Fruit fly (Drosophila melanogaster): ENCODE results near the gene MED6.
A peak's percentile ranks its signal among the peaks of the same experiment; 100 is the strongest.

MED6 gene

DNA sequence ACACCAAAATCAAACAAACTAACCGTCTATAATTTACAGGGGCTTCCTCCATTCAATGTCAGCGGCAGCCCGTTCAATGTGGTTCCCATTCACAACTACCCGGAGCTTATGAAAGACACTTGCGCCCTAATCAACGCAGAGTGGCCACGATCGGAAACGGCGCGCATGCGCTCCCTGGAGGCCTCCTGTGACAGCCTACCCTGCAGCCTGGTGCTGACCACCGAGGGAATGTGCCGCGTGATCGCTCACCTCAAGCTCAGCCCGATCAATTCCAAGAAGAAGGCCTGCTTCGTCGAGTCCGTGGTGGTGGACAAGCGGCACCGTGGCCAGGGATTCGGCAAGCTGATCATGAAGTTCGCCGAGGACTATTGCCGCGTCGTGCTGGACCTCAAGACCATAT is at the start of gene MED6:
Gene MED6 (minus strand): TSS at position 101 of the 400 bp plus-strand sequence.
- TF ChIP-seq CG8478 (optimal IDR thresholded peaks at IDR 0.05) (no peak), CTCF (optimal IDR thresholded peaks at IDR 0.05) (no peak)

DNA sequence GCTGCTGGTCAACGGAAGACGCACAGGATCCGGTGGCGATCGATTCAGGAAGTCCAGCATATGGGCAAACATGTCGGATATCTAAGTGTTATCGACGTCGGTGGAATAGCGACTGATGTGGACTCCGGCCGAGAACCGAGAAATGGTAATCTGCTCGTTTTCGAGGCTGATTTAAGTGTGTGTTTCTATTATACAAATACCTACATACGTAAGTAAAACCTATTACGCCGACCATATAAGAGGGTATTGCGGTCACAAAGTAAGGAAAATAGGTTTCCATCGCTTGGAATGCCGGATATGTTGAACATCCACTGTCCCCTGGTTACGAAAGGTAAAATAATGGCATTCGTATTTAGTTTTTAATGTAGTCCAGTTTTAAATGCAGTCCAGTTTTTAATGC is 49.5 kb upstream of the MED6 start, which contains the start of gene CG9459:
Gene CG9459 (minus strand): TSS at position 101 of the 400 bp plus-strand sequence.
- no peak for TF ChIP-seq CTCF (optimal IDR thresholded peaks at IDR 0.05)
- no peak for TF ChIP-seq CG8478 (optimal IDR thresholded peaks at IDR 0.05)

DNA sequence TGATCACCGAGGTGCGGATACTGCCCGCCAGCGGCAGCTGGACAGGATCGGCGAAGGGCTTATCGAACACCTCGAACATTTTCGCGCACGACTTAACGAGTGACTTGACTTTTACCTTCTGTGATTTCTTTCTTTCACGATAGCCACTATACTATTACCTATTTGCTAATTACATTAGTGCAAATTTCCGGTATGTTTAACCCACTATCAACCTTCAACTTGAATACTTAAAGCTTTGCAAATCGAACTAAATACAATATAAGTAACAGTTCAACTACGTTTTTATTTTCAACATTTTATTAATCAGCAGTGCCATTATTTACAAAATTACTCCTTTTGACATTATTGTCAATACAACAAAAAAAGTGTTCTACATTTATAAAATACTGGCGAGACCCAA is 48.1 kb upstream of the MED6 start, which contains the start of gene CG16904:
Gene CG16904 (minus strand): TSS at position 101 of the 400 bp plus-strand sequence.
- no peak for TF ChIP-seq CG8478 (optimal IDR thresholded peaks at IDR 0.05)
- no peak for TF ChIP-seq CTCF (optimal IDR thresholded peaks at IDR 0.05)

DNA sequence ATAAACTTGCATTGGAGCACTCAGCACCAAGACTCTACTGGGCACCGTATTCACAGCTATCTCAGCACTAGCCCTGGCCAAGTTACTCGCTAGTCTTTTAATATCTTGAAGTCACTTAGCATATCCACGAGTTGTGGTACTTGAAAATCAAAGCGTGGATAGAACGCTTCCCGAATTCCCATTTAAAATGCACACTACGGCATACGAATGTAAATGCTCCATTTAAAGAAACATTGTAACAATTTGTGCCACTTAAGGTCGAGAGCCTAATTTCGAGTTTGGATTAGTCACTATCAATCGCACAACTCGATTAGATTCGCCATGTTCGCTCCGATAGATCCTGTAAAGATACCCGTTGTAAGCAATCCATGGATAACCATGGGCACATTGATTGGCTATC is 45.1 kb upstream of the MED6 start, which contains the start of gene eloF:
Gene eloF (plus strand): TSS at position 301 of the 400 bp plus-strand sequence.
- TF ChIP-seq CTCF (optimal IDR thresholded peaks at IDR 0.05) = no peak
- no peak for TF ChIP-seq CG8478 (optimal IDR thresholded peaks at IDR 0.05)

DNA sequence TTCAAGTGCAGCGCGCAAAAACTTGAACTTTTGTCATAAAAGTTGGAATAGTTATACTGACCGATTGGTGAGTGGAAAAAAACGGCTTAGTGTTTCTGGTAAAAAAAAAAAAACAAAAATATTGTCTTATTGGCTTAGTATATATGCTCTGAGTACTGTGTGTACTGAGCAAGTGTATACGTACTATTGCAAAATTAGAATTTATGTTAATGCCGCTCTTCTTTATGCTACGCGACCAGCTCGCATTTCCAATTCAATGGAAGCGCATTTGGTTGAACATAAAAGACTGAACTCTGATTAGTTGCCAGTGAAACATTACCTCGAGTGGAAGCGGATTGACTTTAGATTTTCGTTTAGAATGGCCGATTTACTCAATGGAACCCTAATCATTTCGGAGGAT is 43.7 kb upstream of the MED6 start, which contains the start of gene CG8534:
Gene CG8534 (plus strand): TSS at position 301 of the 400 bp plus-strand sequence.
- no peak for TF ChIP-seq CG8478 (optimal IDR thresholded peaks at IDR 0.05)
- TF ChIP-seq CTCF (optimal IDR thresholded peaks at IDR 0.05) = no peak

DNA sequence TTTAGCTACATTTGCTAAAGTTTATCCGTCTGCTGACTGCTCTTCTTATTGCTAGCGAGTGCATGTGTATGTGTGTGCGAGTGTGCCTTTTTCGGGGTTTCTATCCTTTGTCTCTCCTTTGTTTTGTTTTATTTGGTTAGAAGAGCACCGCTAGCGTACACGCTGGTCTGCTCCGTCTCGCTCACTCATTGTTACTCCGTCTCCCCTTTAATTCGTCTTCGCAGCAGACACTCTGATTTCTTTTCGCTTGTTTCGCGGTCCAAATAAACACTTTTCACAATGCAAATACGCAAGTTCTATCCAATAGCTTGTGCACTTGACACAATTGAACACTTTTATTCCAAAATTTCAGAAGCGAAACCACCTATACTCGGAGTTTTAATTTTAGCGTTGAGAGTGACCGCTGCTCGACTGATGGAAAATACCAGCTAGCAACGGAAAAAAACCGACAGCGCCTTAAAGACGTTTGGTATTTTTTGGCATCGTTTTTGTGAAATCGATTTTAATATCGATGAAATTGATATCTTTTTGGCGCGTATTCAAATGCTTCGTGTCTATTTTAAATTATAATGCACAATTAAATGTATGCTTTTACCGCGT is 40.3 kb upstream of the MED6 start, which contains the start of gene FBXO11:
Gene FBXO11 (minus strand): TSS at position 423 of the 600 bp plus-strand sequence.
- TF ChIP-seq CG8478 (optimal IDR thresholded peaks at IDR 0.05) (no peak), CTCF (optimal IDR thresholded peaks at IDR 0.05) (no peak)

DNA sequence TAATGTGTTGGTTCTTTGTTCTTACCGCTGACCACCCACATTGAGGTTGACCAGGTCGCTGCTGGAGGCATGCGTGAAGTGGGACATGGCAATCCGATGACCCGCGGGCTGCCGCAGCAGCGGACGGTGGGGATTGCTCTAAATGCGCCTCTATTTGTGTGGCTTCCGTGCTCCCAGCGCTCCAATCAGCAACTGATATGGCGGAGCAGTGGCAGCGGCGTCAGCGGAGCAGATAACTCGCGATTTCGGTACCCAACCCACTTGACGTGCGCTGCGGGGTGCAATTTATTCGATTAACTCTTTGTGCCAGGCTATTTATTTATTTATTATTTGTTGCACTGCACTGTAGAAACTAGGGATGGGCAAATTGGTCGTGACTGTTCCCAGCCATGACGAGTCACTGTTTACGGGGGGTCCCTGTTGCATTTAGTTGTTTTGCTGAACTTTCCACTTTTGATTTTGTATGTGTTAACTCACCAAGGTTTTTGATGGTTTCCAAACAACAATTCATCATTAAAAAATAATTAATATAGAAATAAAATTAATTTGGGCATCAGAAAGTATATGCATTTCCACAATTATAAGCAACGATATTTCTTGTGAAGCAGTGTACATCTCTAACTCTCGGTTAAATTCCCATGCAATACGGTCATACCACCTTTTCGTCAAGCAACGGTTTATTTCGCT is 32.0 kb upstream of the MED6 start, which contains the start of the genes CG9467 and CG8526:
Gene CG9467 (minus strand): TSS at position 383 of the 687 bp plus-strand sequence.
Gene CG8526 (plus strand): TSS at position 637 of the 687 bp plus-strand sequence.
- no peak for TF ChIP-seq CTCF (optimal IDR thresholded peaks at IDR 0.05)
- TF ChIP-seq CG8478 (optimal IDR thresholded peaks at IDR 0.05) = no peak

DNA sequence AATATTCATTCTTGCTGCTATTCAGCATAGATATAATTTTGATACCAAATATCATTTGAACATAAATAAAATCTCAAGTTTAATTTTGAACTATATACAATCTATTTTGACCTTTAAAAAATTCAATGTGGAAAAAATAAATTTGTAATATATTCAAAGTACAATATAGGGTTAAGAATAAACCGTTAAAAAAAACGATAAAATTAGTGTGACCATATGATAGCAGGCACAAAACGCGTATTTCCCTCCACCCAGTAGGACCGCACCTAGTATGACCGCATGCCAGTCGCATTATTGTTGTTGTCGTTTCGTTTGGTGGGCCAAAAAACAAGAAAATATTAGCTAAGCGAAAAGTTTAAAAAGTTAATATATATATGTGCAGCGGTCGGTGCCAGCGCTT is 24.2 kb upstream of the MED6 start, which contains the start of gene CG8516:
Gene CG8516 (plus strand): TSS at position 278 of the 400 bp plus-strand sequence.
- TF ChIP-seq CG8478 (optimal IDR thresholded peaks at IDR 0.05) (no peak), CTCF (optimal IDR thresholded peaks at IDR 0.05) (no peak)

DNA sequence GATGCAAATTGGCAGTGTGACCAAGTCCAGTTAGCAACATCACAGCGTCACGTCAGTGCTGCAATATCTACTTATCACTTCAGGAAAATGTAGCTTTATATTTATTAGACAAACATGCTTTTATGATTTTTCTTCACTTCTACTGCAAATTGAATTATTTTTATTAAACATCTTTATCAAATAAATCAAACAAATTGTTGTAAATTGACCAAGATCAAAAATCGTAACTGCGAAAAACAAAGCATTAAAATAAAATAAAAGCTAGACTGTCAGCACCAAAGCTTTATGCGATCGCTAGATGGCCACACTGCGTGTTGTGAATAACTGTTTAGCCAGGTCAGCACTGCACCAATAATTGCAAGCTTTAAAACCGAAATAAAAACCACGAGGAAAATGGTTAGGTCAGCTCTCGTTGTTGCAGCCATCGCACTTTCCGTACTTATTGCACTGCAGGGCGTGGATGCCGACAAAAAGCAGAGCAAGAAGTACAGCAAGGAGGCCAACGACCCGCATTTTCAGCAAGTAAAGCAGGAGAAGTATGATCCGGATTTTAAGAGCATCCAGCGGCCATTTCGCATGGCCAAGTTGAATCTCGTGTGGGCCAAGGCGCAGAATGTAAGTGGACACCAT is 22.5 kb upstream of the MED6 start, which contains the start of the genes CG12945 and CG8507:
Gene CG12945 (minus strand): TSS at position 45 of the 630 bp plus-strand sequence.
Gene CG8507 (plus strand): TSS at position 307 of the 630 bp plus-strand sequence.
- no peak for TF ChIP-seq CTCF (optimal IDR thresholded peaks at IDR 0.05)
- no peak for TF ChIP-seq CG8478 (optimal IDR thresholded peaks at IDR 0.05)

DNA sequence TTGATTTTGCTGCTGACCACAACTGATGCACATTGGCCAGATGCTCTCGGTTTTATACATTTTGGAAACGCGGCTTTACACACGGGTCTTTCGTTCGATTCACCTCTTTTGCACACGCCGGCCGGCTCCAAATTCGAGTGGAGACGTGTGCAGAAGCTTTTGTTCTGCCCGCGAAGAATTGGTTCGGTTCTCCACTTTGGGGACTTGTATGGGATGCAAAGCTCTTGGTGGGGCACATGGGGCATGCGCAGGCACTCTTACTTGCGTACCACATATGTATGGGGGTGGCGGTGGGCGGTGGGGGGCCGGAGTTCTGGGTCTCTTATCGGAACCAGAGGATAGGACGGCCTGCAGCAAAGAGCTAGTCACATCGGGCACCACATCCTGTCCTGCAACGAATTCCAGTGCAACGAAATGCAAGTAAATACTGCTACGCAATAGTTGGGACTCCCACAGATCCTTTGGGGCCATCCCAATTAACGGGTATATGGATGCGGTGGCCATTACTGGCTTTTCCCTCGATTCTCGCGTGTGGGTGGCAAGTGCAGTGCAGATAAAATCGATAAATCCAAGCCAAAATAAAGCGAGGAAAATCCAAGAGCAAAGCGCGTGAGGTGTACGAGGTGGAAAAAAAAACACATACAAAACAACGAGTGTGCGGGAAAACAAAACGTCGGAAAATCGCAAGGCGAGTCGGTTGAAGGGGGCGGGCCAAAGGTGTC is 15.7 kb upstream of the MED6 start, which contains the start of the genes MtnA and CG8500:
Gene MtnA (minus strand): TSS at position 30 of the 722 bp plus-strand sequence.
Gene CG8500 (plus strand): TSS at position 313 of the 722 bp plus-strand sequence.
- TF ChIP-seq CTCF (optimal IDR thresholded peaks at IDR 0.05) (no peak), CG8478 (optimal IDR thresholded peaks at IDR 0.05) (no peak)

DNA sequence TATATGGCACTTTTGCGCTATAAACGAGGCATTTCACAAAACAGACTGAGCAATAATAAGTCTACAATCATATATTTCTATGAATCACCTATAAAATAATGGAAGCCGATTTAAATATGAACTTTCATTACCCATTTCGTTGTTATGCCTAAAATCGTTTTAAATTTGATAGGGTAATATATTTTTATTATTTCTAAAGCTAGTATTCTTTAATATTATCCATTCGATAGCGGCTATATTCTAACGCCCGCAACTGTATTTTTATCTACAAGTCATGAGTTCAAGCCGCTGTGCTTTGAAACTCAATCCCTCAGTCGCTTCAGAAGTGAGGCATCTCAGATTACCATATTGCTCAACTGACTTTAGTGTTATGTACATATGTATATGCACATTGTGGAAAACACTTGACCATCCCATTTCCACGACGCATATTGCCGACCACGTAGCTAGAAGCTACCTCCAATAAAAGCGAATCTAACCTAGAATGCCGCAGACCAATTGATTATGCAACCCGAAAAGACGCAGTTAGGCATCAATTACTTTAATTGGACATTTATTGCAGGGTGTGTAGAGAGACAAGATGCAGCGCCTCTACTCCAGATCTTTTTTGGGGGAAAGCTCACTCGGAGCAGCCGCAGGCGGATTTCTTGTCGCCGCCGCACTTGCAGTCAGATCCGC is 14.6 kb upstream of the MED6 start:
- TF ChIP-seq CTCF (optimal IDR thresholded peaks at IDR 0.05) = no peak
- TF ChIP-seq CG8478 (optimal IDR thresholded peaks at IDR 0.05) = no peak

DNA sequence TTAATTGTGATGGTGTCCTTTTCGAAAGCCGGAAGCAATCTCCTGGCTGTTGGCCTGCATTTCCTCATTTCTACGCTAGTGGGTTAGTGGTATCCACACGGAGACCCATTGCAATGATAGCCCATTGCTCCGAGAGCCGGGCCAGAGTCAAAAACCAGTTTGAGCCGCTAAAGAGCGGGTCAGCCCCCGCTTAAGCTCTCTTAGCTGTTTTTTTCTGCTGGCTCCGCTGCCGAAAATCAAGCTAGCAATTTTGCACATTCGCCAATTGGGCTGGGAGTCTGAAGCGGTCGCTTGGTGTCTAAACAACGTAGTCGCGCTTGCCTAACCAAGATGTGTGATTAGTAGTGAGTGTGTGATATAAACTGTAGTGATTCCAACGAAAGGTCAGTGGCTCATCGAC is 11.0 kb upstream of the MED6 start, which contains the start of gene CG12947:
Gene CG12947 (plus strand): TSS at position 301 of the 400 bp plus-strand sequence.
- no peak for TF ChIP-seq CG8478 (optimal IDR thresholded peaks at IDR 0.05)
- no peak for TF ChIP-seq CTCF (optimal IDR thresholded peaks at IDR 0.05)

DNA sequence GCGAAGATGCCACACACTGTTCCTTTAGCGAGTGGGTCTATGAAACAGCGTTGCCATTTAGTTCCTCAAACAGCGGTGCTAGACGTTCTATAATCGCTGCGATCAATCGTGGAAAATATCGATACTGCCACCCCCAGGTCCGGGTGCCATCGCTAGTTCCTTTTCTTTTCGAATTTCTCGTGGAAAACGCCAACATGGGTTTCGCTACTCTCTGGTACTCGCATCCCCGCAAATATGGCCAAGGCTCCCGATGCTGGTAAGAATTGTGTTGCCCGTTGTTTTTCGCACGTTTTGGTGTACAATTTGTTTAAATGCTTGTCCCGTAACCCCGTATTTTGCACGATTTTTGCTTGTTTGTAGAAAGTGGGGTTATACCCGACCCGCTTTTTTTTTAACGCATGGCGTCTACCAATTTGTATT is 9.2 kb upstream of the MED6 start, which contains the start of gene RpS29:
Gene RpS29 (plus strand): TSS at position 102 of the 420 bp plus-strand sequence.
- TF ChIP-seq CG8478 (optimal IDR thresholded peaks at IDR 0.05) (no peak), CTCF (optimal IDR thresholded peaks at IDR 0.05) (peak; percentile 60 to 70)

Measured in S2 (cell line).